Worm (Caenorhabditis elegans) whole organism, L2 larva: ENCODE measurements around the gene C53B7.6.

Experiments
- alr-1 ChIP-seq: fragments of 150-350 bp; optimal IDR thresholded peaks from 2 replicates; lab custom pipeline; 2014; ENCODE audit warnings: missing biosample characterization, missing genetic modification characterization
- aly-2 ChIP-seq: fragments of 150-350 bp; optimal IDR thresholded peaks from 2 replicates; lab custom pipeline; 2014; ENCODE audit warnings: missing biosample characterization, missing genetic modification characterization
- ama-1 ChIP-seq: fragments of 150-350 bp; optimal IDR thresholded peaks from 2 replicates; lab custom pipeline; 2018; ENCODE audit warnings: inconsistent platforms
- mab-5 ChIP-seq: fragments of 150-350 bp; optimal IDR thresholded peaks from 2 replicates; lab custom pipeline; 2014; ENCODE audit warnings: missing biosample characterization, missing genetic modification characterization
- nhr-77 ChIP-seq: fragments of 150-350 bp; optimal IDR thresholded peaks from 2 replicates; lab custom pipeline; 2014; ENCODE audit warnings: missing biosample characterization, missing genetic modification characterization
- unc-62 ChIP-seq: fragments of 150-350 bp; optimal IDR thresholded peaks from 2 replicates; lab custom pipeline; 2014; ENCODE audit warnings: missing biosample characterization, missing genetic modification reagents, missing genetic modification characterization

- TF ChIP-seq mab-5 (tag; lab: Kevin White, UChicago) (no peak), aly-2 (tag; lab: Kevin White, UChicago) (no peak), unc-62 (no peak), nhr-77 (no peak), ama-1 (lab: Kevin White, UChicago) (no peak), alr-1 (tag; lab: Kevin White, UChicago) (no peak)
These were observed 18.2 kb downstream of the C53B7.6 start for ce11 chrX:6850412-6850811.
